Worm (Caenorhabditis elegans) whole organism, late embryonic: ENCODE measurements around the gene fbxl-3.

Source experiments
- K02D7.2 ChIP-seq: sonication (generic microtip); optimal IDR thresholded peaks from 2 replicates; lab custom pipeline; 2017; ENCODE audit warnings: mild to moderate bottlenecking, missing genetic modification characterization, missing compliant biosample characterization
- T23F11.4 ChIP-seq: fragments of 200-800 bp; sonication (Bioruptor generic); optimal IDR thresholded peaks from 2 replicates; lab custom pipeline; 2018; ENCODE audit warnings: mild to moderate bottlenecking, missing genetic modification characterization, missing compliant biosample characterization
- ahr-1 ChIP-seq: sonication (generic microtip); optimal IDR thresholded peaks from 2 replicates; lab custom pipeline; 2016; ENCODE audit warnings: missing genetic modification characterization, missing compliant biosample characterization
- ceh-18 ChIP-seq: sonication (generic microtip); optimal IDR thresholded peaks from 2 replicates; lab custom pipeline; 2016; ENCODE audit warnings: missing genetic modification characterization, missing compliant biosample characterization
- ceh-19 ChIP-seq: fragments of 200-800 bp; sonication (Bioruptor generic); optimal IDR thresholded peaks from 2 replicates; lab custom pipeline; 2018; ENCODE audit warnings: mild to moderate bottlenecking, missing genetic modification characterization, missing compliant biosample characterization
- ceh-2 ChIP-seq: sonication (generic microtip); optimal IDR thresholded peaks from 2 replicates; lab custom pipeline; 2016; ENCODE audit warnings: missing genotype, missing genetic modification characterization, missing compliant biosample characterization
- ceh-24 ChIP-seq: sonication (generic microtip); optimal IDR thresholded peaks from 2 replicates; lab custom pipeline; 2016; ENCODE audit warnings: mild to moderate bottlenecking, missing genetic modification characterization, missing compliant biosample characterization
- ceh-30 ChIP-seq: fragments of 150-350 bp; optimal IDR thresholded peaks from 2 replicates; lab custom pipeline; 2014; ENCODE audit warnings: missing biosample characterization, missing genetic modification characterization
- ceh-31 ChIP-seq: sonication (generic microtip); optimal IDR thresholded peaks from 2 replicates; lab custom pipeline; 2016; ENCODE audit warnings: missing genetic modification characterization, missing compliant biosample characterization
- ceh-34 ChIP-seq: sonication (generic microtip); optimal IDR thresholded peaks from 2 replicates; lab custom pipeline; 2016; ENCODE audit warnings: mild to moderate bottlenecking, missing genetic modification characterization, missing compliant biosample characterization
- ceh-45 ChIP-seq: fragments of 200-800 bp; sonication (Bioruptor generic); IDR thresholded peaks from 2 replicates; pipeline ENCODE4 v1.3.6; 2022; ENCODE audit warnings: missing genetic modification reagents, missing genetic modification characterization, missing compliant biosample characterization
- ceh-48 ChIP-seq: sonication (generic microtip); optimal IDR thresholded peaks from 2 replicates; lab custom pipeline; 2016; ENCODE audit warnings: missing genetic modification characterization, inconsistent platforms, missing compliant biosample characterization
- ceh-6 ChIP-seq: fragments of 200-800 bp; sonication (Bioruptor generic); optimal IDR thresholded peaks from 2 replicates; lab custom pipeline; 2018; ENCODE audit warnings: mild to moderate bottlenecking, missing genetic modification characterization, missing compliant biosample characterization
- ceh-9 ChIP-seq: sonication (generic microtip); optimal IDR thresholded peaks from 2 replicates; lab custom pipeline; 2016; ENCODE audit warnings: mild to moderate bottlenecking, missing genetic modification characterization, inconsistent platforms, missing compliant biosample characterization
- che-1 ChIP-seq: sonication (generic microtip); optimal IDR thresholded peaks from 2 replicates; lab custom pipeline; 2016; ENCODE audit warnings: mild to moderate bottlenecking, missing genetic modification characterization, missing compliant biosample characterization
- dve-1 ChIP-seq: sonication (generic microtip); optimal IDR thresholded peaks from 2 replicates; lab custom pipeline; 2017; ENCODE audit warnings: antibody characterized with exemption, mild to moderate bottlenecking, missing genetic modification characterization, missing compliant biosample characterization
- elt-4 ChIP-seq: sonication (generic microtip); optimal IDR thresholded peaks from 2 replicates; lab custom pipeline; 2016; ENCODE audit warnings: missing genetic modification characterization, missing compliant biosample characterization
- ets-4 ChIP-seq: sonication (generic microtip); optimal IDR thresholded peaks from 2 replicates; lab custom pipeline; 2016; ENCODE audit warnings: missing genetic modification characterization, missing compliant biosample characterization
- fax-1 ChIP-seq: sonication (generic microtip); optimal IDR thresholded peaks from 2 replicates; lab custom pipeline; 2016; ENCODE audit warnings: missing genotype, missing genetic modification characterization, missing compliant biosample characterization
- fkh-6 ChIP-seq: sonication (generic microtip); optimal IDR thresholded peaks from 2 replicates; lab custom pipeline; 2016; ENCODE audit warnings: missing genetic modification characterization, missing compliant biosample characterization
- gmeb-2 ChIP-seq: sonication (generic microtip); optimal IDR thresholded peaks from 2 replicates; lab custom pipeline; 2016; ENCODE audit warnings: missing genetic modification characterization, inconsistent platforms, missing compliant biosample characterization
- hlh-13 ChIP-seq: fragments of 200-800 bp; sonication (Bioruptor generic); optimal IDR thresholded peaks from 2 replicates; lab custom pipeline; 2018; ENCODE audit warnings: mild to moderate bottlenecking, missing genetic modification characterization, missing compliant biosample characterization
- hlh-6 ChIP-seq: sonication (generic microtip); optimal IDR thresholded peaks from 2 replicates; lab custom pipeline; 2016; ENCODE audit warnings: missing genotype, missing genetic modification characterization, missing compliant biosample characterization
- hlh-8 ChIP-seq: sonication (generic microtip); optimal IDR thresholded peaks from 2 replicates; lab custom pipeline; 2016; ENCODE audit warnings: missing genotype, missing genetic modification characterization, missing compliant biosample characterization
- lim-6 ChIP-seq: sonication (generic microtip); optimal IDR thresholded peaks from 2 replicates; lab custom pipeline; 2016; ENCODE audit warnings: missing genetic modification characterization, missing compliant biosample characterization
- lin-11 ChIP-seq: fragments of 200-800 bp; sonication (Bioruptor generic); optimal IDR thresholded peaks from 2 replicates; lab custom pipeline; 2018; ENCODE audit warnings: mild to moderate bottlenecking, missing genetic modification characterization, missing compliant biosample characterization
- madf-2 ChIP-seq: sonication (generic microtip); optimal IDR thresholded peaks from 2 replicates; lab custom pipeline; 2017; ENCODE audit warnings: missing genetic modification characterization, missing compliant biosample characterization
- mec-3 ChIP-seq: sonication (generic microtip); optimal IDR thresholded peaks from 2 replicates; lab custom pipeline; 2016; ENCODE audit warnings: borderline replicate concordance, missing genetic modification characterization, missing compliant biosample characterization
- nfya-1 ChIP-seq: sonication (generic microtip); optimal IDR thresholded peaks from 2 replicates; lab custom pipeline; 2017; ENCODE audit warnings: missing genetic modification characterization, mild to moderate bottlenecking, missing compliant biosample characterization, antibody characterized with exemption, moderate library complexity
- nhr-11 ChIP-seq: fragments of 150-350 bp; optimal IDR thresholded peaks from 2 replicates; lab custom pipeline; 2014; ENCODE audit warnings: missing biosample characterization, missing genetic modification characterization
- npax-4 ChIP-seq: sonication (generic microtip); optimal IDR thresholded peaks from 2 replicates; lab custom pipeline; 2016; ENCODE audit warnings: missing genetic modification characterization, missing compliant biosample characterization
- odd-2 ChIP-seq: sonication (generic microtip); optimal IDR thresholded peaks from 2 replicates; lab custom pipeline; 2017; ENCODE audit warnings: antibody characterized with exemption, mild to moderate bottlenecking, missing genetic modification characterization, missing compliant biosample characterization
- pag-3 ChIP-seq: sonication (generic microtip); optimal IDR thresholded peaks from 2 replicates; lab custom pipeline; 2016; ENCODE audit warnings: missing compliant biosample characterization, missing genetic modification characterization, borderline replicate concordance
- pax-1 ChIP-seq: fragments of 150-350 bp; optimal IDR thresholded peaks from 2 replicates; lab custom pipeline; 2014; ENCODE audit warnings: missing biosample characterization, missing genetic modification characterization
- pha-4 ChIP-seq: fragments of 150-350 bp; optimal IDR thresholded peaks from 2 replicates; lab custom pipeline; 2018; ENCODE audit warnings: missing biosample characterization, missing genetic modification reagents, missing genetic modification characterization
- pqm-1 ChIP-seq: sonication (generic microtip); optimal IDR thresholded peaks from 2 replicates; lab custom pipeline; 2016; ENCODE audit warnings: missing genetic modification characterization, missing compliant biosample characterization
- pros-1 ChIP-seq: fragments of 150-350 bp; optimal IDR thresholded peaks from 2 replicates; lab custom pipeline; 2014; ENCODE audit warnings: missing biosample characterization, missing genetic modification reagents, missing genetic modification characterization
- rnt-1 ChIP-seq: sonication (generic microtip); optimal IDR thresholded peaks from 2 replicates; lab custom pipeline; 2016; ENCODE audit warnings: missing genetic modification characterization, missing compliant biosample characterization
- sox-4 ChIP-seq: sonication (generic microtip); optimal IDR thresholded peaks from 2 replicates; lab custom pipeline; 2017; ENCODE audit warnings: mild to moderate bottlenecking, missing genetic modification characterization, inconsistent platforms, missing compliant biosample characterization
- syd-9 ChIP-seq: sonication (generic microtip); optimal IDR thresholded peaks from 2 replicates; lab custom pipeline; 2016; ENCODE audit warnings: mild to moderate bottlenecking, missing genetic modification characterization, moderate library complexity, missing compliant biosample characterization
- tbx-2 ChIP-seq: sonication (generic microtip); optimal IDR thresholded peaks from 2 replicates; lab custom pipeline; 2016; ENCODE audit warnings: missing genetic modification characterization, missing compliant biosample characterization
- tbx-7 ChIP-seq: sonication (generic microtip); optimal IDR thresholded peaks from 2 replicates; lab custom pipeline; 2016; ENCODE audit warnings: missing genotype, missing genetic modification characterization, missing compliant biosample characterization
- unc-3 ChIP-seq, 2 experiments: fragments of 200-800 bp in 1 of 2; sonication (Bioruptor generic) in 1 of 2; sonication (generic microtip) in 1 of 2; conservative IDR thresholded peaks in 1 of 2; optimal IDR thresholded peaks in 1 of 2; 2 replicates each; pipeline versions ENCODE4 v1.3.6 to Lab custom; 2016 to 2022; ENCODE audit warnings: missing compliant biosample characterization in 2 of 2, missing genetic modification characterization in 2 of 2, missing genetic modification reagents in 1 of 2
- unc-42 ChIP-seq: sonication (generic microtip); optimal IDR thresholded peaks from 2 replicates; lab custom pipeline; 2016; ENCODE audit warnings: missing genotype, missing genetic modification characterization, missing compliant biosample characterization
- unc-86 ChIP-seq: sonication (generic microtip); optimal IDR thresholded peaks from 2 replicates; lab custom pipeline; 2016; ENCODE audit warnings: missing genetic modification characterization, missing compliant biosample characterization
- ztf-16 ChIP-seq: sonication (generic microtip); optimal IDR thresholded peaks from 2 replicates; lab custom pipeline; 2017; ENCODE audit warnings: missing genetic modification characterization, missing compliant biosample characterization

Gene fbxl-3

DNA sequence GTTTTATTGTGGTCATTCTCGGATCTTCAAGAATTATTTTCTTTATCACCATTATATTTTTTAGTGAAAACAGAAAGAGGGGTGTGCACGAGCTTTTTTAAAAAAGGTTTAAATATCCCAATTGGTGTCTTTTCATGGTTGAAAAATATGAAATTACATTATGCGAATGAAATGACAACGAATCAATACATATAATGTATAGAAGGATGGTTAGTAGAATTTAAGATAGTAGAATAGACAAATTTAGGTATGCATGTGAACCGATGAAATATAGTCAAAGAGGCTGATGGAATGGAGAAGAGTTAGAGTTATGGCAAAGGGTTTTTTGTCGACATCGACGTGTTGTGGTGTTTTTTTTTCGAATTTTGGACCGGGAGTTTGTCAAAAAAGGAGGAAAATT is 34.2 kb downstream of the fbxl-3 start:
- TF ChIP-seq mec-3 (tag; lab: Kevin White, UChicago) (no peak), lin-11 (no peak), T23F11.4 (no peak), ceh-30 (tag; lab: Kevin White, UChicago) (no peak), fkh-6 (tag; lab: Kevin White, UChicago) (no peak), hlh-6 (tag; lab: Kevin White, UChicago) (no peak), elt-4 (tag; lab: Kevin White, UChicago) (no peak), K02D7.2 (tag; lab: Kevin White, UChicago) (no peak), ceh-18 (tag; lab: Kevin White, UChicago) (no peak), ceh-34 (tag; lab: Kevin White, UChicago) (no peak), ceh-2 (tag; lab: Kevin White, UChicago) (no peak), ceh-24 (no peak), ceh-45 (GFP tag; lab: Robert Waterston, UW) (no peak), ceh-6 (GFP tag; lab: Kevin White, UChicago) (no peak), ahr-1 (tag; lab: Kevin White, UChicago) (no peak), ceh-9 (tag; lab: Kevin White, UChicago) (no peak), gmeb-2 (tag; lab: Kevin White, UChicago) (no peak)

ce11 chrII:5359252-5359651 is 39.5 kb downstream of the fbxl-3 start, which contains the start of gene sec-6:
Gene sec-6, plus strand, starts transcription at chrII:5359552.
- TF ChIP-seq syd-9 (tag; lab: Kevin White, UChicago) = no peak
- no peak for TF ChIP-seq hlh-13 (GFP tag; lab: Kevin White, UChicago)
- TF ChIP-seq hlh-8 (tag; lab: Kevin White, UChicago) = no peak
- no peak for TF ChIP-seq unc-3 (GFP tag; conservative IDR thresholded peaks at IDR 0.05; lab: Robert Waterston, UW)
- TF ChIP-seq unc-3 (tag; optimal IDR thresholded peaks at IDR 0.05; lab: Kevin White, UChicago) = no peak
- no peak for TF ChIP-seq lim-6 (tag; lab: Kevin White, UChicago)
- TF ChIP-seq dve-1 (tag; lab: Kevin White, UChicago) = no peak
- TF ChIP-seq unc-42 = no peak

ce11 chrII:5358137-5358745 is 40.5 kb downstream of the fbxl-3 start, which contains the start of the genes F09E5.11 and bmy-1:
Gene F09E5.11, minus strand, starts transcription at chrII:5358187.
Gene bmy-1, plus strand, starts transcription at chrII:5358695.
- TF ChIP-seq sox-4 (tag; lab: Kevin White, UChicago) = no peak
- TF ChIP-seq tbx-7 (tag; lab: Kevin White, UChicago) = peak; percentile 87
- TF ChIP-seq rnt-1 (tag; lab: Kevin White, UChicago) = peak; percentile 70
- no peak for TF ChIP-seq odd-2 (tag; lab: Kevin White, UChicago)
- TF ChIP-seq pros-1 (tag; lab: Kevin White, UChicago) = no peak
- no peak for TF ChIP-seq pha-4 (tag; lab: Kevin White, UChicago)
- no peak for TF ChIP-seq pax-1 (tag; lab: Kevin White, UChicago)
- peak; percentile 85 for TF ChIP-seq mec-3 (tag; lab: Kevin White, UChicago)
- peak; percentile 85 for TF ChIP-seq lim-6 (tag; lab: Kevin White, UChicago)
- no peak for TF ChIP-seq ceh-19 (GFP tag; lab: Kevin White, UChicago)
- no peak for TF ChIP-seq elt-4 (tag; lab: Kevin White, UChicago)
- TF ChIP-seq ets-4 (tag; lab: Kevin White, UChicago) = peak; percentile 94
- TF ChIP-seq hlh-13 (GFP tag; lab: Kevin White, UChicago) = peak; percentile 61
- peak; percentile 97 for TF ChIP-seq ceh-31 (tag; lab: Kevin White, UChicago)
- peak; percentile 66 for TF ChIP-seq unc-86 (tag; lab: Kevin White, UChicago)
- peak; percentile 61 for TF ChIP-seq fax-1 (tag; lab: Kevin White, UChicago)
- no peak for TF ChIP-seq pqm-1 (tag; lab: Kevin White, UChicago)
- peak; percentile 95 for TF ChIP-seq ceh-2 (tag; lab: Kevin White, UChicago)
- peak; percentile 53 for TF ChIP-seq hlh-6 (tag; lab: Kevin White, UChicago)
- no peak for TF ChIP-seq dve-1 (tag; lab: Kevin White, UChicago)
- peak; percentile 36 for TF ChIP-seq ztf-16
- TF ChIP-seq pag-3 = no peak
- peak; percentile 20 for TF ChIP-seq syd-9 (tag; lab: Kevin White, UChicago)
- peak; percentile 10 for TF ChIP-seq ceh-48
- peak; percentile 34 for TF ChIP-seq gmeb-2 (tag; lab: Kevin White, UChicago)
- TF ChIP-seq nhr-11 = no peak
- no peak for TF ChIP-seq npax-4
- peak; percentile 64 for TF ChIP-seq madf-2 (tag; lab: Kevin White, UChicago)
- peak; percentile 67 for TF ChIP-seq fkh-6 (tag; lab: Kevin White, UChicago)
- no peak for TF ChIP-seq che-1
- peak; percentile 62 for TF ChIP-seq ceh-34 (tag; lab: Kevin White, UChicago)
- peak; percentile 53 for TF ChIP-seq nfya-1
- peak; percentile 97 for TF ChIP-seq tbx-2 (tag; lab: Kevin White, UChicago)
- no peak for TF ChIP-seq ceh-45 (GFP tag; lab: Robert Waterston, UW)
